Worm (Caenorhabditis elegans): ENCODE results near the gene D2007.2.

D2007.2 gene

DNA sequence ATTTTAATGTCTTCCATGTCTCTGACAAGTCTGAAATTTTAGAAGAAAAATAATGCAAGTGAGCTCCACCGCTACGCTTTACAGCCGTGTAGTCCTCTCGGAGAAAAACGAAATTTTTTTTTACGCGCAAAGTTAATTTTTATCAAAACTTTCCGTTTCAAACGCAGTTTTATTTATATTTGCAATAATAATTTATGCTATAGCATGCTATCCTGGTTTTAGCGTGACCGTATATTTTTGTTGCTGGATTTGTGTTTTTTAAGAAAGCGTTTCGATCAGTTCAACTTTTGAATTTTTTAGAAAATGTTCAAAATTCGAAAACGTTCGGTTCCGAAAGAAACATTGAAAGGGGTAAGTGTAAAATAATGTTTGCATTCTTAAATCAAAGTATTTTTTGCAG, 42.9 kb downstream of the D2007.2 start, which contains the start of gene C50C3.1:
C50C3.1 (plus strand) TSS at position 301 of the 400 bp plus-strand sequence.
- TF ChIP-seq ceh-13 (GFP tag; optimal IDR thresholded peaks at IDR 0.05) (no peak), pes-1 (GFP tag; IDR thresholded peaks at IDR 0.05) (no peak), F13C5.2 (tag; optimal IDR thresholded peaks at IDR 0.05) (no peak), flt-1 (GFP tag; IDR thresholded peaks at IDR 0.05) (no peak)

DNA sequence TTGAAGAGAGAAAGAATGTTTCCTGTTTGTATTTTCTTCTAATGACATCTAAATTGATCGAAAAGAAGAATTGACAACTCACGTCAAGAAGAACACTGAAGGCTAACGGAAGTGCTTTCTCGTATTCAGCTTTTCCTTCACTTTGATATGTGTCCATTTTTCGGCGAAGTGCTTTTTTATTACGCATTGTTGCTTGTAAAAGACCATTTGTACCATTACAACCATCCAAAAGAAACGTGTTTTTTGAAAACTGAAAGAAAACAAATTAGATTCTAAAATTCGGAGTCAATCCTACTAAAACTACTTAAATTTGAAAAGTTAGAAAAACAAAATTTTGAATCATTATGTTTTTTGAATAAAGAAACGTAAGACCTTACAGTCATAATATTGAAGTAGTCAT, 50.3 kb downstream of the D2007.2 start:
- TF ChIP-seq tbx-11 (GFP tag; IDR thresholded peaks at IDR 0.05) (no peak), flt-1 (GFP tag; IDR thresholded peaks at IDR 0.05) (no peak), ceh-36 (tag; optimal IDR thresholded peaks at IDR 0.05) (no peak), B0310.2 (tag; optimal IDR thresholded peaks at IDR 0.05) (no peak), hnd-1 (tag; optimal IDR thresholded peaks at IDR 0.05) (no peak), ets-7 (tag; optimal IDR thresholded peaks at IDR 0.05) (no peak), sea-1 (GFP tag; conservative IDR thresholded peaks at IDR 0.05) (no peak), hmbx-1 (tag; optimal IDR thresholded peaks at IDR 0.05) (no peak), F13C5.2 (tag; optimal IDR thresholded peaks at IDR 0.05) (no peak), ceh-13 (GFP tag; optimal IDR thresholded peaks at IDR 0.05) (no peak), tra-4 (tag; optimal IDR thresholded peaks at IDR 0.05) (no peak), ama-1 (optimal IDR thresholded peaks at IDR 0.05) (no peak), pes-1 (GFP tag; IDR thresholded peaks at IDR 0.05) (no peak), tbx-37 (GFP tag; conservative IDR thresholded peaks at IDR 0.05) (no peak), scrt-1 (GFP tag; IDR thresholded peaks at IDR 0.05) (no peak), aly-1 (tag; optimal IDR thresholded peaks at IDR 0.05) (no peak), hmg-4 (GFP tag; optimal IDR thresholded peaks at IDR 0.05) (no peak)

DNA sequence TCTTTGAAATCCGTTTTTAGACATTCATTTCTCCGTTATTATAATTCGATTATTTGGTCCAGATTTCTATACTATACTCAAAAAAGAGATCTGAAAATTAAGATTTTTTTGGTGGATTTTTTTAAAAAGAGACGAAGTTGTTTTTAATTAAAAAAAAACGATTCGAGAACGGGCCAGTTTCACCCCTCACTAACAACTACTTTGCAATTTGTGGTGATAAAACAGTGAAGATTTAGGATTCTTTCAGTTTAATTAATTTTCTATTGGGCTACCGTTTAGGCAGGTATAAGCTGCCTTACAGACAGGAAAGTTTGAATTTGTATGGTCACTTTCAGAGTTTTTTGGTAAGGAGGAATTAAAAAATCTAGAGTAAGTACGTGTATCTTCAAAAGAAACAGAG, 52.4 kb downstream of the D2007.2 start, which contains the start of gene unc-36:
unc-36 (minus strand) TSS at position 101 of the 400 bp plus-strand sequence.
- no peak for TF ChIP-seq B0310.2 (tag; optimal IDR thresholded peaks at IDR 0.05)
- TF ChIP-seq hnd-1 (tag; optimal IDR thresholded peaks at IDR 0.05), result no peak
- no peak for TF ChIP-seq F13C5.2 (tag; optimal IDR thresholded peaks at IDR 0.05)
- TF ChIP-seq tbx-37 (GFP tag; conservative IDR thresholded peaks at IDR 0.05), result no peak
- no peak for TF ChIP-seq tra-4 (tag; optimal IDR thresholded peaks at IDR 0.05)
- TF ChIP-seq tbx-11 (GFP tag; IDR thresholded peaks at IDR 0.05), result no peak
- no peak for TF ChIP-seq sea-1 (GFP tag; conservative IDR thresholded peaks at IDR 0.05)
- no peak for TF ChIP-seq ceh-13 (GFP tag; optimal IDR thresholded peaks at IDR 0.05)
- no peak for TF ChIP-seq ama-1 (optimal IDR thresholded peaks at IDR 0.05)
- TF ChIP-seq flt-1 (GFP tag; IDR thresholded peaks at IDR 0.05), result no peak
- no peak for TF ChIP-seq aly-1 (tag; optimal IDR thresholded peaks at IDR 0.05)
- TF ChIP-seq ceh-36 (tag; optimal IDR thresholded peaks at IDR 0.05), result no peak
- TF ChIP-seq hmbx-1 (tag; optimal IDR thresholded peaks at IDR 0.05), result no peak
- TF ChIP-seq hmg-4 (GFP tag; optimal IDR thresholded peaks at IDR 0.05), result no peak
- no peak for TF ChIP-seq pes-1 (GFP tag; IDR thresholded peaks at IDR 0.05)

- peak; percentile 0 for TF ChIP-seq ceh-36 (tag; optimal IDR thresholded peaks at IDR 0.05)
- TF ChIP-seq B0310.2 (tag; optimal IDR thresholded peaks at IDR 0.05), result no peak
Measured at ce11 chrIII:8201760-8202159, 53.0 kb downstream of the D2007.2 start.

- no peak for TF ChIP-seq flt-1 (GFP tag; IDR thresholded peaks at IDR 0.05)
- TF ChIP-seq tbx-11 (GFP tag; IDR thresholded peaks at IDR 0.05), result no peak
- no peak for TF ChIP-seq F13C5.2 (tag; optimal IDR thresholded peaks at IDR 0.05)
- no peak for TF ChIP-seq tbx-37 (GFP tag; conservative IDR thresholded peaks at IDR 0.05)
- no peak for TF ChIP-seq ama-1 (optimal IDR thresholded peaks at IDR 0.05)
- TF ChIP-seq tra-4 (tag; optimal IDR thresholded peaks at IDR 0.05), result no peak
- no peak for TF ChIP-seq B0310.2 (tag; optimal IDR thresholded peaks at IDR 0.05)
Measured at ce11 chrIII:8202754-8203153, 54.0 kb downstream of the D2007.2 start, which contains the start of gene snb-5. Gene snb-5, plus strand, starts transcription at chrIII:8203054.
